5 worm cellular contexts compared by ENCODE assay signal in the genomic region with DNA sequence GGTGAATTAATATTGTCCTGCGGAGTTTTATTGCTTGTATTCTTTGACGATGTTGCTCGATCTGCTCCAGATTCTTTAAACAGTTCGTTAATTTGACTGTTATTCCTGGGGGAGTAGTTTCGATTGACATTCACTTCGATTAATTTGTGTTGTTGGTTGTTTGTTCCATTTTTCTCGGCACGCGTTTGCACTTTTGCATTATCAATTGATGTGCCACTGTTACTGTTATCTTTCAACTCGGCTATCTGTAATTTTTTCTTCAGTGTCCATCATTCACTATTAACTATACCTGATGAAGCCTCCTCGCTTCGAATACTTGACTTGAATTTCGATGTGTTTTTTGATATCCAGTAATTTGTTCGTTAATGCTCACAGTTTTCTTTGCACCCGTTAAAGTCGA.
TF ChIP-seq lines count a peak whose summit lies in the region.

No protein-coding gene starts in this region.

TF ChIP-seq in whole organism, L1 larva, 84 proteins besides CTCF, POLR2A, EP300 and RAD21:
- TF ChIP-seq elt-2 (tag; optimal IDR thresholded peaks at IDR 0.05; lab: Kevin White, UChicago) (peak; percentile 8), nhr-11 (tag; optimal IDR thresholded peaks at IDR 0.05; lab: Kevin White, UChicago) (no peak), efl-1 (optimal IDR thresholded peaks at IDR 0.05; lab: Kevin White, UChicago) (no peak), efl-1 (GFP tag; optimal IDR thresholded peaks at IDR 0.05 in 1 of 2; lab: Kevin White, UChicago) (peak in 1 of 2 experiments; percentile 84)
TF ChIP-seq in whole organism, L1 larva: peak in this region for 2.

TF ChIP-seq in whole organism, L2 larva, 48 proteins besides CTCF, POLR2A, EP300 and RAD21:
- TF ChIP-seq dmd-4 (tag; optimal IDR thresholded peaks at IDR 0.05; lab: Kevin White, UChicago) = no peak
- peak; percentile 47 for TF ChIP-seq fos-1 (tag; optimal IDR thresholded peaks at IDR 0.05; lab: Kevin White, UChicago)

TF ChIP-seq in whole organism, L3 larva, 47 proteins besides CTCF, POLR2A, EP300 and RAD21:
- TF ChIP-seq daf-12 (tag; optimal IDR thresholded peaks at IDR 0.05; lab: Kevin White, UChicago) = no peak
- peak; percentile 25 for TF ChIP-seq pqm-1 (tag; optimal IDR thresholded peaks at IDR 0.05; lab: Kevin White, UChicago)
- peak; percentile 2 for TF ChIP-seq pha-4 (tag; optimal IDR thresholded peaks at IDR 0.05; lab: Kevin White, UChicago)
- TF ChIP-seq elt-2 (tag; optimal IDR thresholded peaks at IDR 0.05; lab: Kevin White, UChicago) = peak; percentile 52

TF ChIP-seq in whole organism, L4 larva, 104 proteins besides CTCF, POLR2A, EP300 and RAD21:
- no peak for TF ChIP-seq zag-1 (tag; optimal IDR thresholded peaks at IDR 0.05; lab: Kevin White, UChicago)
- TF ChIP-seq lin-39 (tag; optimal IDR thresholded peaks at IDR 0.05; lab: Kevin White, UChicago) = no peak
- no peak for TF ChIP-seq lin-29 (GFP tag; IDR thresholded peaks at IDR 0.05; lab: Robert Waterston, UW)
- no peak for TF ChIP-seq unc-130 (GFP tag; optimal IDR thresholded peaks at IDR 0.05; lab: Kevin White, UChicago)
- no peak for TF ChIP-seq T20F7.1 (GFP tag; optimal IDR thresholded peaks at IDR 0.05; lab: Kevin White, UChicago)
- TF ChIP-seq nhr-28 (tag; optimal IDR thresholded peaks at IDR 0.05; lab: Kevin White, UChicago) = peak; percentile 55
- no peak for TF ChIP-seq egl-27 (tag; optimal IDR thresholded peaks at IDR 0.05; lab: Kevin White, UChicago)
- no peak for TF ChIP-seq daf-16 (GFP tag; optimal IDR thresholded peaks at IDR 0.05; lab: Kevin White, UChicago)
- TF ChIP-seq daf-16 (tag; optimal IDR thresholded peaks at IDR 0.05; lab: Kevin White, UChicago) = peak; percentile 71
- TF ChIP-seq pqm-1 (tag; optimal IDR thresholded peaks at IDR 0.05; lab: Kevin White, UChicago) = peak; percentile 73
- peak; percentile 4 for TF ChIP-seq hlh-11 (tag; optimal IDR thresholded peaks at IDR 0.05; lab: Kevin White, UChicago)
- no peak for TF ChIP-seq dmd-8 (GFP tag; IDR thresholded peaks at IDR 0.05; lab: Robert Waterston, UW)
- peak; percentile 16 for TF ChIP-seq dve-1 (tag; optimal IDR thresholded peaks at IDR 0.05; lab: Kevin White, UChicago; ENCODE audit: insufficient read depth)

TF ChIP-seq in whole organism, young adult, 124 proteins besides CTCF, POLR2A, EP300 and RAD21:
- TF ChIP-seq aptf-3 (GFP tag; IDR thresholded peaks at IDR 0.05; lab: Robert Waterston, UW) (no peak), nhr-80 (tag; optimal IDR thresholded peaks at IDR 0.05; lab: Kevin White, UChicago) (peak; percentile 68)
